Fruit fly (Drosophila melanogaster) whole organism, prepupa: Measurements from ENCODE around the gene CG32243.

Experiments
- Blimp-1 ChIP-seq: fragments of 200-800 bp; sonication (Bioruptor generic); optimal IDR thresholded peaks from 3 replicates; lab custom pipeline; 2017; ENCODE audit warnings: missing biosample characterization, missing genetic modification characterization, mild to moderate bottlenecking, moderate library complexity, missing genetic modification reagents
- CG10669 ChIP-seq: fragments of 200-800 bp; sonication (Bioruptor generic); optimal IDR thresholded peaks from 3 replicates; lab custom pipeline; 2018; ENCODE audit warnings: missing biosample characterization, mild to moderate bottlenecking, missing genetic modification characterization, moderate library complexity
- CG11762 ChIP-seq: fragments of 200-800 bp; sonication (Bioruptor generic); optimal IDR thresholded peaks from 3 replicates; lab custom pipeline; 2016; ENCODE audit warnings: missing biosample characterization, missing genetic modification characterization; ENCODE audit not compliant: insufficient read depth
- CG11902 ChIP-seq: fragments of 200-800 bp; sonication (Bioruptor generic); optimal IDR thresholded peaks from 3 replicates; lab custom pipeline; 2016; ENCODE audit warnings: missing biosample characterization, missing genetic modification characterization
- CG1621 ChIP-seq: fragments of 200-800 bp; sonication (Bioruptor generic); optimal IDR thresholded peaks from 3 replicates; lab custom pipeline; 2018; ENCODE audit warnings: missing biosample characterization, mild to moderate bottlenecking, missing genetic modification characterization
- CG6792 ChIP-seq: fragments of 200-800 bp; sonication (Bioruptor generic); optimal IDR thresholded peaks from 3 replicates; lab custom pipeline; 2016; ENCODE audit warnings: missing biosample characterization, missing genetic modification characterization
- Sox102F ChIP-seq: fragments of 200-800 bp; sonication (Bioruptor generic); optimal IDR thresholded peaks from 2 replicates; lab custom pipeline; 2016; ENCODE audit warnings: missing biosample characterization, mild to moderate bottlenecking, missing genetic modification characterization
- lz ChIP-seq: fragments of 200-800 bp; sonication (Bioruptor generic); optimal IDR thresholded peaks from 3 replicates; lab custom pipeline; 2016; ENCODE audit warnings: missing biosample characterization, missing genetic modification characterization
- topi ChIP-seq: fragments of 200-800 bp; sonication (Bioruptor generic); optimal IDR thresholded peaks from 3 replicates; lab custom pipeline; 2016; ENCODE audit warnings: missing biosample characterization, missing genetic modification characterization

dm6 chr3L:4500400-4500799, 40.6 kb downstream of the CG32243 start, which contains the start of gene CG13720:
- TF ChIP-seq CG11902 (no peak), CG6792 (no peak), Blimp-1 (peak; percentile 39), CG11762 (GFP tag; lab: Kevin White, UChicago) (no peak), lz (GFP tag; lab: Kevin White, UChicago) (no peak), CG1621 (tag; lab: Kevin White, UChicago) (no peak), Sox102F (GFP tag; lab: Kevin White, UChicago) (no peak), topi (GFP tag; lab: Kevin White, UChicago) (no peak), CG10669 (GFP tag; lab: Kevin White, UChicago) (no peak)
